Worm (Caenorhabditis elegans): ENCODE results near the gene Y81B9A.2.

- TF ChIP-seq ztf-11 (tag; optimal IDR thresholded peaks at IDR 0.05) (no peak), elt-3 (tag; optimal IDR thresholded peaks at IDR 0.05) (no peak), ama-1 (optimal IDR thresholded peaks at IDR 0.05) (no peak), skn-1 (tag; optimal IDR thresholded peaks at IDR 0.05) (no peak), zag-1 (tag; optimal IDR thresholded peaks at IDR 0.05) (no peak), unc-39 (tag; optimal IDR thresholded peaks at IDR 0.05) (no peak), elt-1 (tag; optimal IDR thresholded peaks at IDR 0.05) (no peak), sem-4 (tag; optimal IDR thresholded peaks at IDR 0.05) (no peak), nhr-129 (tag; optimal IDR thresholded peaks at IDR 0.05) (no peak)
Measured at ce11 chrX:9155751-9156150, 28.2 kb upstream of the Y81B9A.2 start.
